Worm (Caenorhabditis elegans): ENCODE results near the gene C46A5.4.

DNA sequence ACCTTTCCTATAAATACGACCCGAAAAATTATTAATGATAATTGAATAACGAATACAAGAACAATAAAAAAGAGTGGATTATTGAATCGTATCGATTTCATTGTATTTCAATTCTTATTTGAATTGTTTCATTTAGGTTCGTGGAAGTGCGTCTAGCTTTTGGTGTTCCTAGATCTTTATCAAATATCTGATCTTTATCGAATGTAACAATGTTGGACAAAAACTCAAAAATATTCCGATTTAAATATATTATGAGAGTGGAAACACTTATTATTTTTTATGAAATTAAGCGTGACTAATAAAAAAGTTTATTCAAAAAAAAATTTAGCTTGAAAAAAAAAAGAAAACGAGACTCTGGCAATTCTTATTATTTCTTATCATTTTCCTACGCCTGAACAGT, 25.2 kb downstream of the C46A5.4 start, which contains the start of the genes C50F7.9 and C50F7.3:
- TF ChIP-seq flt-1 (GFP tag; IDR thresholded peaks at IDR 0.05) (no peak), ztf-29 (GFP tag; IDR thresholded peaks at IDR 0.05) (no peak), klf-2 (GFP tag; conservative IDR thresholded peaks at IDR 0.05) (no peak), tab-1 (GFP tag; IDR thresholded peaks at IDR 0.05) (no peak)
